Worm (Caenorhabditis elegans): ENCODE results near the gene ift-81.

ce11 chrX:5275209-5275608, 23.2 kb upstream of the ift-81 start, which contains the start of gene hst-6:
- peak in 1 of 2 experiments; percentile 6 for TF ChIP-seq ztf-11 (tag; optimal IDR thresholded peaks at IDR 0.05)
- peak; percentile 92 for TF ChIP-seq lin-14 (GFP tag; optimal IDR thresholded peaks at IDR 0.05)
- no peak for TF ChIP-seq unc-62 (GFP tag; optimal IDR thresholded peaks at IDR 0.05)
- peak; percentile 53 for TF ChIP-seq blmp-1 (tag; optimal IDR thresholded peaks at IDR 0.05)
- peak; percentile 74 for TF ChIP-seq C16A3.4 (tag; optimal IDR thresholded peaks at IDR 0.05)

All from whole organism, L1 larva.